Worm (Caenorhabditis elegans): ENCODE measurements around the gene F58H1.7.

The F58H1.7 gene

DNA sequence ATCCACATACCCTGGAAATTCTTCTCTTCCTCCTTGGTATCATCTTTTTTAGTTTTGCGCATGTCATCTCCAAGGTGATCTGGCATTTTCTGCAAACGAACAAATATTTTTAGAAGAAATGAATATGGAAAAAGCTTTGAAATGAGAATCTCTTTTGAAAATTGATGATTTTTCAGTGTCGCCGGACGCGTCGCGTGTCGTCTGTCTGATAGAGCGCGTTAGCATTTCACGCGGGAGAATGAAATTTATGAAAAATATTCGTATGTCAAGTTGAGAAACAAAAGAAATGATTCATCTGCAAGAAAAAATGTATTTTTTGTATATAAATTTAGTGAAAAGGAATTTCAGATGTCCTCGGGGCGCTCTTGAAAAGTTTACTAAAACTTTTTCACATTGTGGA, 17.7 kb upstream of the F58H1.7 start, which contains the start of gene rpt-1 (continued):
- TF ChIP-seq F52B5.7 (tag; optimal IDR thresholded peaks at IDR 0.05), result no peak
- TF ChIP-seq T07F8.4 (tag; optimal IDR thresholded peaks at IDR 0.05), result no peak
- no peak for TF ChIP-seq F23B12.7 (tag; optimal IDR thresholded peaks at IDR 0.05; ENCODE audit: insufficient read depth)
- peak; percentile 68 for TF ChIP-seq efl-1 (GFP tag; optimal IDR thresholded peaks at IDR 0.05)
- TF ChIP-seq D2030.7 (GFP tag; IDR thresholded peaks at IDR 0.05), result 0 out of 2 replicates have a peak, but pooled peaks have one; percentile 10
- TF ChIP-seq sdz-38 (tag; optimal IDR thresholded peaks at IDR 0.05), result no peak
- no peak for TF ChIP-seq ccch-3 (GFP tag; optimal IDR thresholded peaks at IDR 0.05)
- TF ChIP-seq zim-3 (tag; optimal IDR thresholded peaks at IDR 0.05), result no peak
- TF ChIP-seq B0261.1 (tag; optimal IDR thresholded peaks at IDR 0.05), result no peak
- no peak for TF ChIP-seq Y56A3A.18 (GFP tag; IDR thresholded peaks at IDR 0.05)
- no peak for TF ChIP-seq pbrm-1 (GFP tag; IDR thresholded peaks at IDR 0.05)
- TF ChIP-seq F55B11.4 (tag; optimal IDR thresholded peaks at IDR 0.05; ENCODE audit: borderline replicate concordance, insufficient read depth), result no peak
- TF ChIP-seq ZK185.1 (tag; optimal IDR thresholded peaks at IDR 0.05; ENCODE audit: poor library complexity, severe bottlenecking), result no peak
- TF ChIP-seq ztf-18 (tag; optimal IDR thresholded peaks at IDR 0.05), result no peak
- no peak for TF ChIP-seq ets-4 (GFP tag; optimal IDR thresholded peaks at IDR 0.05)
- no peak for TF ChIP-seq ztf-28 (GFP tag; IDR thresholded peaks at IDR 0.05)
- TF ChIP-seq lin-54 (GFP tag; optimal IDR thresholded peaks at IDR 0.05), result peak; percentile 68
- TF ChIP-seq ceh-58 (GFP tag; IDR thresholded peaks at IDR 0.05), result no peak
- no peak for TF ChIP-seq unc-62 (GFP tag; optimal IDR thresholded peaks at IDR 0.05)
- TF ChIP-seq ztf-6 (GFP tag; IDR thresholded peaks at IDR 0.05), result no peak
- TF ChIP-seq F22D6.2 (tag; optimal IDR thresholded peaks at IDR 0.05), result no peak
- TF ChIP-seq F57A8.1 (GFP tag; optimal IDR thresholded peaks at IDR 0.05), result no peak
- no peak for TF ChIP-seq gei-17 (GFP tag; optimal IDR thresholded peaks at IDR 0.05)
- TF ChIP-seq akir-1 (GFP tag; optimal IDR thresholded peaks at IDR 0.05), result no peak
- TF ChIP-seq cebp-2 (GFP tag; IDR thresholded peaks at IDR 0.05), result no peak
- TF ChIP-seq F33H1.4 (GFP tag; IDR thresholded peaks at IDR 0.05), result 0 out of 2 replicates have a peak, but pooled peaks have one; percentile 19
- no peak for TF ChIP-seq Y67H2A.10 (GFP tag; conservative IDR thresholded peaks at IDR 0.05)
- TF ChIP-seq tbp1 (GFP tag; optimal IDR thresholded peaks at IDR 0.05), result peak; percentile 23
- TF ChIP-seq mcd-1 (GFP tag; IDR thresholded peaks at IDR 0.05), result peak; percentile 81
- no peak for TF ChIP-seq B0336.3 (GFP tag; IDR thresholded peaks at IDR 0.05)
- no peak for TF ChIP-seq sptf-2 (GFP tag; optimal IDR thresholded peaks at IDR 0.05)
- TF ChIP-seq F49E8.2 (tag; optimal IDR thresholded peaks at IDR 0.05; ENCODE audit: insufficient read depth), result peak; percentile 51
- peak in 1 of 3 experiments; percentile 62 for TF ChIP-seq lin-35 (GFP tag; optimal IDR thresholded peaks at IDR 0.05)
- TF ChIP-seq ztf-25 (GFP tag; IDR thresholded peaks at IDR 0.05), result no peak
- no peak for TF ChIP-seq nfyb-1 (GFP tag; IDR thresholded peaks at IDR 0.05)
- TF ChIP-seq dpl-1 (GFP tag; optimal IDR thresholded peaks at IDR 0.05), result peak; percentile 67
- no peak for TF ChIP-seq C06A6.2 (GFP tag; conservative IDR thresholded peaks at IDR 0.05)
- TF ChIP-seq Y53G8AR.9 (GFP tag; conservative IDR thresholded peaks at IDR 0.05), result no peak
- no peak for TF ChIP-seq die-1 (tag; optimal IDR thresholded peaks at IDR 0.05)
- no peak for TF ChIP-seq ama-1 (optimal IDR thresholded peaks at IDR 0.05)
- no peak for TF ChIP-seq ama-1 (GFP tag; optimal IDR thresholded peaks at IDR 0.05)
- TF ChIP-seq egrh-3 (GFP tag; IDR thresholded peaks at IDR 0.05), result no peak
- no peak for TF ChIP-seq lag-1 (GFP tag; IDR thresholded peaks at IDR 0.05)
- no peak for TF ChIP-seq egl-44 (GFP tag; IDR thresholded peaks at IDR 0.05)
- TF ChIP-seq tbx-9 (tag; optimal IDR thresholded peaks at IDR 0.05; ENCODE audit: borderline replicate concordance), result no peak
- no peak for TF ChIP-seq ekl-4 (GFP tag; IDR thresholded peaks at IDR 0.05)
- TF ChIP-seq B0035.1 (tag; optimal IDR thresholded peaks at IDR 0.05), result no peak
- TF ChIP-seq F10E7.11 (tag; optimal IDR thresholded peaks at IDR 0.05), result no peak
- peak; percentile 16 for TF ChIP-seq lin-40 (tag; optimal IDR thresholded peaks at IDR 0.05)
- TF ChIP-seq nfya-1 (tag; optimal IDR thresholded peaks at IDR 0.05; ENCODE audit: borderline replicate concordance, insufficient read depth), result no peak
